Fruit fly (Drosophila melanogaster) whole organism, wandering third instar larva: ENCODE data around the gene Sfmbt.
"Not testable (repeated sequence)": the region's sequence is repeated elsewhere in the genome, so short reads cannot be mapped to it uniquely, and the experiment has no call there.

ENCODE experiments used
- CG32264 ChIP-seq: fragments of 200-800 bp; sonication (Bioruptor generic); optimal IDR thresholded peaks from 2 replicates; lab custom pipeline; 2016; ENCODE audit warnings: missing biosample characterization, missing genetic modification characterization
- CG9705 ChIP-seq: fragments of 200-800 bp; sonication (Bioruptor generic); optimal IDR thresholded peaks from 2 replicates; lab custom pipeline; 2018; ENCODE audit warnings: missing biosample characterization, mild to moderate bottlenecking, missing genetic modification characterization
- CrebA ChIP-seq: fragments of 200-800 bp; sonication (Bioruptor generic); optimal IDR thresholded peaks from 2 replicates; lab custom pipeline; 2016; ENCODE audit warnings: missing biosample characterization, mild to moderate bottlenecking, missing genetic modification characterization, borderline replicate concordance
- Dif ChIP-seq: fragments of 200-275, 200-300 bp; sonication (Bioruptor generic); optimal IDR thresholded peaks from 2 replicates; lab custom pipeline; 2018; ENCODE audit warnings: missing biosample characterization, missing genetic modification characterization; ENCODE audit not compliant: partially characterized antibody
- GATAd ChIP-seq: sonication (Bioruptor generic); optimal IDR thresholded peaks from 2 replicates; lab custom pipeline; 2016; ENCODE audit warnings: missing biosample characterization, missing genetic modification characterization
- HLH106 ChIP-seq: fragments of 200-800 bp; optimal IDR thresholded peaks from 3 replicates; lab custom pipeline; 2019; ENCODE audit warnings: missing biosample characterization, mild to moderate bottlenecking, missing genetic modification characterization, moderate library complexity
- Hnf4 ChIP-seq: fragments of 200-800 bp; sonication (Bioruptor generic); optimal IDR thresholded peaks from 2 replicates; lab custom pipeline; 2016; ENCODE audit warnings: missing biosample characterization, mild to moderate bottlenecking, missing genetic modification characterization
- Hr78 ChIP-seq: fragments of >200 bp; optimal IDR thresholded peaks from 2 replicates; lab custom pipeline; 2017; ENCODE audit warnings: missing biosample characterization, missing genetic modification characterization
- Hr83 ChIP-seq: fragments of 200-300 bp; sonication (Bioruptor generic); optimal IDR thresholded peaks from 2 replicates; lab custom pipeline; 2016; ENCODE audit warnings: missing biosample characterization, mild to moderate bottlenecking, missing genetic modification characterization, moderate library complexity; ENCODE audit not compliant: poor library complexity, severe bottlenecking
- Jra ChIP-seq: sonication (Bioruptor generic); optimal IDR thresholded peaks from 2 replicates; lab custom pipeline; 2016; ENCODE audit warnings: missing biosample characterization, missing genetic modification characterization
- Mio ChIP-seq: sonication (Bioruptor generic); optimal IDR thresholded peaks from 2 replicates; lab custom pipeline; 2016; ENCODE audit warnings: missing biosample characterization, missing genetic modification characterization
- Myc ChIP-seq: fragments of >200 bp; optimal IDR thresholded peaks from 2 replicates; lab custom pipeline; 2017
- N ChIP-seq: fragments of >200 bp; optimal IDR thresholded peaks from 2 replicates; lab custom pipeline; 2018; ENCODE audit warnings: missing biosample characterization, missing external identifiers, missing genetic modification characterization
- OdsH ChIP-seq: fragments of 200-800 bp; sonication (Bioruptor generic); optimal IDR thresholded peaks from 2 replicates; lab custom pipeline; 2016; ENCODE audit warnings: missing biosample characterization, mild to moderate bottlenecking, missing genetic modification characterization
- Rel ChIP-seq, 2 experiments: fragments of 200-800 bp; sonication (Bioruptor generic) in 1 of 2; optimal IDR thresholded peaks; 2 replicates in 1 of 2; 3 replicates in 1 of 2; lab custom pipeline; 2016 to 2019; ENCODE audit warnings: mild to moderate bottlenecking in 2 of 2, missing biosample characterization in 2 of 2, missing genetic modification characterization in 2 of 2, moderate library complexity in 1 of 2
- Sp1 ChIP-seq: fragments of 200-800 bp; sonication (Bioruptor generic); optimal IDR thresholded peaks from 3 replicates; lab custom pipeline; 2019; ENCODE audit warnings: missing biosample characterization, mild to moderate bottlenecking, missing genetic modification characterization, moderate library complexity
- Vsx2 ChIP-seq: fragments of 200-300, 225-300 bp; sonication (Bioruptor generic); optimal IDR thresholded peaks from 2 replicates; lab custom pipeline; 2018; ENCODE audit warnings: missing biosample characterization, missing genetic modification characterization; ENCODE audit not compliant: partially characterized antibody
- br ChIP-seq: fragments of 200-800 bp; sonication (Bioruptor generic); optimal IDR thresholded peaks from 2 replicates; lab custom pipeline; 2016; ENCODE audit warnings: missing biosample characterization, missing genetic modification characterization
- brk ChIP-seq: fragments of 200-800 bp; sonication (Bioruptor generic); optimal IDR thresholded peaks from 2 replicates; lab custom pipeline; 2016; ENCODE audit warnings: missing biosample characterization, mild to moderate bottlenecking, missing genetic modification characterization
- dl ChIP-seq, 2 experiments: fragments of 175-275, 200-275 bp in 1 of 2; fragments of 200-275 bp in 1 of 2; sonication (Bioruptor generic); optimal IDR thresholded peaks; lab custom pipeline; 2018; ENCODE audit warnings: mild to moderate bottlenecking in 2 of 2, missing biosample characterization in 2 of 2, missing genetic modification characterization in 2 of 2, moderate library complexity in 2 of 2; ENCODE audit not compliant: partially characterized antibody in 2 of 2, insufficient read depth in 1 of 2
- dmrt93B ChIP-seq: fragments of 200-800 bp; sonication (Bioruptor generic); optimal IDR thresholded peaks from 2 replicates; lab custom pipeline; 2018; ENCODE audit warnings: missing biosample characterization, mild to moderate bottlenecking, missing genetic modification characterization
- dsf ChIP-seq: sonication (Bioruptor generic); optimal IDR thresholded peaks from 2 replicates; lab custom pipeline; 2016; ENCODE audit warnings: missing biosample characterization, missing genetic modification characterization, borderline replicate concordance
- ey ChIP-seq: fragments of 200-800 bp; sonication (Bioruptor generic); optimal IDR thresholded peaks from 2 replicates; lab custom pipeline; 2016; ENCODE audit warnings: missing biosample characterization, missing genetic modification characterization
- foxo ChIP-seq, 2 experiments: fragments of 200-800 bp; sonication (Bioruptor generic); optimal IDR thresholded peaks; 2 replicates in 1 of 2; 3 replicates in 1 of 2; lab custom pipeline; 2016 to 2017; ENCODE audit warnings: missing biosample characterization in 2 of 2, missing genetic modification characterization in 2 of 2
- fru ChIP-seq: fragments of 200-800 bp; sonication (Bioruptor generic); optimal IDR thresholded peaks from 3 replicates; lab custom pipeline; 2016; ENCODE audit warnings: missing biosample characterization, mild to moderate bottlenecking, missing genetic modification characterization
- h ChIP-seq: fragments of 200-800 bp; sonication (Bioruptor generic); optimal IDR thresholded peaks from 3 replicates; lab custom pipeline; 2016; ENCODE audit warnings: missing biosample characterization, mild to moderate bottlenecking, missing genetic modification characterization
- jim ChIP-seq: fragments of 175-275, 200-325 bp; sonication (Bioruptor generic); optimal IDR thresholded peaks from 2 replicates; lab custom pipeline; 2016; ENCODE audit warnings: missing biosample characterization, mild to moderate bottlenecking, missing genetic modification characterization
- lola ChIP-seq: fragments of >200 bp; optimal IDR thresholded peaks from 2 replicates; lab custom pipeline; 2017; ENCODE audit warnings: missing biosample characterization, missing genetic modification characterization
- psq ChIP-seq: fragments of 200-800 bp; sonication (Bioruptor generic); optimal IDR thresholded peaks from 3 replicates; lab custom pipeline; 2017; ENCODE audit warnings: missing biosample characterization, mild to moderate bottlenecking, missing genetic modification characterization, moderate library complexity
- rgr ChIP-seq: fragments of 200-800 bp; sonication (Bioruptor generic); optimal IDR thresholded peaks from 3 replicates; lab custom pipeline; 2016; ENCODE audit warnings: missing biosample characterization, mild to moderate bottlenecking, missing genetic modification characterization
- sage ChIP-seq: fragments of 200-800 bp; sonication (Bioruptor generic); optimal IDR thresholded peaks from 2 replicates; lab custom pipeline; 2016; ENCODE audit warnings: missing biosample characterization, mild to moderate bottlenecking, missing genetic modification characterization
- sv ChIP-seq: fragments of 200-800 bp; sonication (Bioruptor generic); optimal IDR thresholded peaks from 3 replicates; lab custom pipeline; 2016; ENCODE audit warnings: missing biosample characterization, missing genetic modification characterization
- tai ChIP-seq: sonication (Bioruptor generic); optimal IDR thresholded peaks from 2 replicates; lab custom pipeline; 2016; ENCODE audit warnings: missing biosample characterization, missing genetic modification characterization
- usp ChIP-seq: fragments of >200 bp; optimal IDR thresholded peaks from 2 replicates; lab custom pipeline; 2017; ENCODE audit warnings: missing biosample characterization, missing genetic modification characterization
- woc ChIP-seq: sonication (Bioruptor generic); optimal IDR thresholded peaks from 2 replicates; lab custom pipeline; 2016; ENCODE audit warnings: missing biosample characterization, mild to moderate bottlenecking, missing genetic modification characterization

Sfmbt gene

dm6 chr2L:13215640-13216129 is 39.1 kb upstream of the Sfmbt start:
- TF ChIP-seq Hr83 (GFP tag; lab: Kevin White, UChicago), result peak; percentile 2
- TF ChIP-seq woc, result peak; percentile 55
- TF ChIP-seq foxo (GFP tag; optimal IDR thresholded peaks at IDR 0.05; lab: Kevin White, UChicago), result peak in 1 of 2 experiments; percentile 61
- TF ChIP-seq ey (GFP tag; lab: Kevin White, UChicago), result peak; percentile 6
- TF ChIP-seq jim, result peak; percentile 26
- TF ChIP-seq br (GFP tag; lab: Kevin White, UChicago), result peak; percentile 64
- TF ChIP-seq fru (GFP tag; lab: Kevin White, UChicago), result peak; percentile 69
- peak; percentile 43 for TF ChIP-seq HLH106 (tag; lab: Kevin White, UChicago)
- peak; percentile 9 for TF ChIP-seq psq
- peak; percentile 25 for TF ChIP-seq OdsH (GFP tag; lab: Kevin White, UChicago)
- peak; percentile 77 for TF ChIP-seq h (GFP tag; lab: Kevin White, UChicago)
- peak; percentile 5 for TF ChIP-seq Myc (lab: Kevin White, UChicago)
- peak; percentile 82 for TF ChIP-seq Hnf4 (GFP tag; lab: Kevin White, UChicago)

- TF ChIP-seq Rel (GFP tag; optimal IDR thresholded peaks at IDR 0.05; lab: Kevin White, UChicago), result no peak
- peak; percentile 69 for TF ChIP-seq Rel (tag; optimal IDR thresholded peaks at IDR 0.05; lab: Kevin White, UChicago)
- TF ChIP-seq rgr (GFP tag; lab: Kevin White, UChicago), result no peak
Observed at dm6 chr2L:13215010-13215409, 38.4 kb upstream of the Sfmbt start, which contains the start of gene kek4. TSS of gene kek4 (minus strand) at chr2L:13215350.

- not testable (repeated sequence) for TF ChIP-seq woc; Hr78 (GFP tag; lab: Kevin White, UChicago); Rel (GFP tag; optimal IDR thresholded peaks at IDR 0.05; lab: Kevin White, UChicago); Rel (tag; optimal IDR thresholded peaks at IDR 0.05; lab: Kevin White, UChicago)
Observed at dm6 chr2L:13211764-13212265, 35.2 kb upstream of the Sfmbt start, which contains the start of gene CG15482. TSS of gene CG15482 (minus strand) at chr2L:13211814.

dm6 chr2L:13206857-13207463 is 30.4 kb upstream of the Sfmbt start:
- TF ChIP-seq usp (no peak), tai (no peak), woc (no peak), fru (GFP tag; lab: Kevin White, UChicago) (no peak)
- TF ChIP-seq, all 38 proteins: peak for 0

- peak; percentile 0 for TF ChIP-seq Hr83 (GFP tag; lab: Kevin White, UChicago)
- TF ChIP-seq GATAd (GFP tag; lab: Kevin White, UChicago), result no peak
- TF ChIP-seq Vsx2 (GFP tag; lab: Kevin White, UChicago), result no peak
- no peak for TF ChIP-seq dmrt93B (GFP tag; lab: Kevin White, UChicago)
- TF ChIP-seq Hnf4 (GFP tag; lab: Kevin White, UChicago), result peak; percentile 22
- no peak for TF ChIP-seq dsf (GFP tag; lab: Kevin White, UChicago)
- TF ChIP-seq CG32264, result no peak
- TF ChIP-seq foxo (GFP tag; optimal IDR thresholded peaks at IDR 0.05; lab: Kevin White, UChicago), result no peak
- no peak for TF ChIP-seq Sp1 (GFP tag; lab: Kevin White, UChicago)
- TF ChIP-seq tai, result no peak
- no peak for TF ChIP-seq woc
- no peak for TF ChIP-seq Myc (lab: Kevin White, UChicago)
- TF ChIP-seq lola (GFP tag; lab: Kevin White, UChicago), result no peak
- TF ChIP-seq rgr (GFP tag; lab: Kevin White, UChicago), result peak; percentile 8
- TF ChIP-seq psq, result no peak
- no peak for TF ChIP-seq N (GFP tag; lab: Kevin White, UChicago)
- TF ChIP-seq br (GFP tag; lab: Kevin White, UChicago), result peak; percentile 33
- no peak for TF ChIP-seq dl (GFP tag; optimal IDR thresholded peaks at IDR 0.05; lab: Kevin White, UChicago; ENCODE audit: insufficient read depth in 1 of 2, partially characterized antibody in 2 of 2)
- TF ChIP-seq usp, result no peak
- TF ChIP-seq HLH106 (tag; lab: Kevin White, UChicago), result no peak
- peak; percentile 13 for TF ChIP-seq OdsH (GFP tag; lab: Kevin White, UChicago)
- no peak for TF ChIP-seq Mio (GFP tag; lab: Kevin White, UChicago)
- TF ChIP-seq brk, result no peak
- no peak for TF ChIP-seq CrebA (GFP tag; lab: Kevin White, UChicago)
- no peak for TF ChIP-seq Rel (GFP tag; optimal IDR thresholded peaks at IDR 0.05; lab: Kevin White, UChicago)
- TF ChIP-seq Rel (tag; optimal IDR thresholded peaks at IDR 0.05; lab: Kevin White, UChicago), result peak; percentile 83
- no peak for TF ChIP-seq ey (GFP tag; lab: Kevin White, UChicago)
- TF ChIP-seq sage, result no peak
- no peak for TF ChIP-seq Jra (GFP tag; lab: Kevin White, UChicago)
- TF ChIP-seq fru (GFP tag; lab: Kevin White, UChicago), result no peak
- TF ChIP-seq Hr78 (GFP tag; lab: Kevin White, UChicago), result no peak
- TF ChIP-seq jim, result no peak
- TF ChIP-seq Dif (GFP tag; lab: Kevin White, UChicago), result no peak
- no peak for TF ChIP-seq sv (GFP tag; lab: Kevin White, UChicago)
- TF ChIP-seq CG9705 (GFP tag; lab: Kevin White, UChicago), result no peak
Observed at dm6 chr2L:13206077-13206668, 29.6 kb upstream of the Sfmbt start.
